Fruit fly (Drosophila melanogaster) whole organism, embryonic: ENCODE measurements around the gene HINT1.

ENCODE experiments used
- Atf-2 ChIP-seq: fragments of 200-800 bp; sonication (Bioruptor generic); optimal IDR thresholded peaks from 2 replicates; lab custom pipeline; 2016; ENCODE audit warnings: missing biosample characterization, missing genetic modification characterization
- BEAF-32 ChIP-seq: fragments of 200-800 bp; sonication (Bioruptor generic); optimal IDR thresholded peaks from 3 replicates; lab custom pipeline; 2017; ENCODE audit warnings: missing biosample characterization, missing genetic modification characterization, mild to moderate bottlenecking, moderate library complexity, missing genetic modification reagents
- CG10979 ChIP-seq: fragments of 200-800 bp; sonication (Bioruptor generic); optimal IDR thresholded peaks from 2 replicates; lab custom pipeline; 2018; ENCODE audit warnings: missing biosample characterization, mild to moderate bottlenecking, missing genetic modification characterization, moderate library complexity
- CG11247 ChIP-seq: fragments of 200-800 bp; sonication (Bioruptor generic); IDR thresholded peaks from 2 replicates; pipeline ENCODE4 v1.3.6; 2022; ENCODE audit warnings: missing biosample characterization, missing genetic modification characterization
- CG14050 ChIP-seq: fragments of 200-800 bp; sonication (Bioruptor generic); IDR thresholded peaks from 3 replicates; pipeline ENCODE4 v1.3.6; 2022; ENCODE audit warnings: missing biosample characterization, missing genetic modification characterization
- CG15479 ChIP-seq: fragments of 200-800 bp; sonication (Bioruptor generic); optimal IDR thresholded peaks from 3 replicates; lab custom pipeline; 2019; ENCODE audit warnings: missing biosample characterization, mild to moderate bottlenecking, missing genetic modification characterization, moderate library complexity
- CG15696 ChIP-seq: fragments of 200-800 bp; sonication (Bioruptor generic); optimal IDR thresholded peaks from 2 replicates; lab custom pipeline; 2019; ENCODE audit warnings: missing biosample characterization, mild to moderate bottlenecking, missing genetic modification characterization, moderate library complexity
- CG16815 ChIP-seq: fragments of 200-800 bp; sonication (Bioruptor generic); optimal IDR thresholded peaks from 3 replicates; lab custom pipeline; 2017; ENCODE audit warnings: missing biosample characterization, mild to moderate bottlenecking, missing genetic modification characterization
- CG17829 ChIP-seq: fragments of 200-800 bp; optimal IDR thresholded peaks from 2 replicates; lab custom pipeline; 2019; ENCODE audit warnings: missing biosample characterization, mild to moderate bottlenecking, missing genetic modification characterization, moderate library complexity
- CG2202 ChIP-seq: fragments of 200-800 bp; sonication (Bioruptor generic); optimal IDR thresholded peaks from 2 replicates; lab custom pipeline; 2018; ENCODE audit warnings: missing biosample characterization, mild to moderate bottlenecking, missing genetic modification characterization
- CG3163 ChIP-seq: fragments of 200-800 bp; sonication (Bioruptor generic); optimal IDR thresholded peaks from 3 replicates; lab custom pipeline; 2016; ENCODE audit warnings: missing biosample characterization, missing genetic modification characterization
- CG32532 ChIP-seq: fragments of 200-800 bp; sonication (Bioruptor generic); IDR thresholded peaks from 2 replicates; pipeline ENCODE4 v1.3.6; 2022; ENCODE audit warnings: missing biosample characterization, missing genetic modification characterization
- CG34224 ChIP-seq: fragments of 200-800 bp; sonication (Bioruptor generic); IDR thresholded peaks from 3 replicates; pipeline ENCODE4 v1.3.6; 2022; ENCODE audit warnings: missing biosample characterization, missing genetic modification characterization; ENCODE audit not compliant: partially characterized antibody
- CG3838 ChIP-seq: fragments of 200-800 bp; sonication (Bioruptor generic); optimal IDR thresholded peaks from 3 replicates; lab custom pipeline; 2016; ENCODE audit warnings: missing biosample characterization, missing genetic modification characterization
- CG43689 ChIP-seq: fragments of 200-800 bp; sonication (Bioruptor generic); IDR thresholded peaks from 2 replicates; pipeline ENCODE4 v1.3.6; 2022; ENCODE audit warnings: missing biosample characterization, missing genetic modification characterization
- CG7271 ChIP-seq: fragments of 200-800 bp; sonication (Bioruptor generic); optimal IDR thresholded peaks from 2 replicates; lab custom pipeline; 2018; ENCODE audit warnings: missing biosample characterization, mild to moderate bottlenecking, missing genetic modification characterization, moderate library complexity
- CG8478 ChIP-seq: fragments of >200 bp; optimal IDR thresholded peaks from 2 replicates; lab custom pipeline; 2018
- CHES-1-like ChIP-seq: fragments of 200-800 bp; sonication (Bioruptor generic); optimal IDR thresholded peaks from 2 replicates; lab custom pipeline; 2016; ENCODE audit warnings: missing biosample characterization, missing genetic modification characterization
- CTCF ChIP-seq: fragments of 200-800 bp; sonication (Bioruptor generic); optimal IDR thresholded peaks from 2 replicates; lab custom pipeline; 2017; ENCODE audit warnings: missing biosample characterization, mild to moderate bottlenecking, missing genetic modification characterization, moderate library complexity
- Chrac-16 ChIP-seq: fragments of 200-800 bp; sonication (Bioruptor generic); optimal IDR thresholded peaks from 3 replicates; lab custom pipeline; 2016; ENCODE audit warnings: missing biosample characterization, missing genetic modification characterization
- Dip3 ChIP-seq: fragments of 200-800 bp; sonication (Bioruptor generic); optimal IDR thresholded peaks from 3 replicates; lab custom pipeline; 2016; ENCODE audit warnings: missing biosample characterization, missing genetic modification characterization
- H15 ChIP-seq: fragments of 200-800 bp; sonication (Bioruptor generic); IDR thresholded peaks from 3 replicates; pipeline ENCODE4 v1.3.6; 2022; ENCODE audit warnings: missing biosample characterization, missing genetic modification characterization
- HLH3B ChIP-seq: fragments of 200-800 bp; sonication (Bioruptor generic); IDR thresholded peaks from 2 replicates; pipeline ENCODE4 v1.3.6; 2022; ENCODE audit warnings: missing biosample characterization, missing genetic modification characterization
- Hr39 ChIP-seq: fragments of >200 bp; optimal IDR thresholded peaks from 2 replicates; lab custom pipeline; 2017
- MBD-R2 ChIP-seq: fragments of 200-800 bp; sonication (Bioruptor generic); IDR thresholded peaks from 2 replicates; pipeline ENCODE4 v1.3.6; 2022; ENCODE audit warnings: missing biosample characterization, missing genetic modification characterization
- Nf-YB ChIP-seq: fragments of 200-800 bp; sonication (Bioruptor generic); optimal IDR thresholded peaks from 3 replicates; lab custom pipeline; 2019; ENCODE audit warnings: missing biosample characterization, mild to moderate bottlenecking, missing genetic modification characterization, moderate library complexity
- Nf-YC ChIP-seq: fragments of 200-800 bp; optimal IDR thresholded peaks from 3 replicates; lab custom pipeline; 2019; ENCODE audit warnings: missing biosample characterization, mild to moderate bottlenecking, missing genetic modification characterization, moderate library complexity
- Oaz ChIP-seq: fragments of 200-800 bp; sonication (Bioruptor generic); IDR thresholded peaks from 2 replicates; pipeline ENCODE4 v1.3.6; 2022; ENCODE audit warnings: missing biosample characterization, missing genetic modification characterization
- Ptx1 ChIP-seq: fragments of 200-800 bp; sonication (Bioruptor generic); IDR thresholded peaks from 2 replicates; pipeline ENCODE4 v1.3.6; 2022; ENCODE audit warnings: missing biosample characterization, missing genetic modification characterization
- Six4 ChIP-seq: fragments of 200-800 bp; sonication (Bioruptor generic); optimal IDR thresholded peaks from 2 replicates; lab custom pipeline; 2016; ENCODE audit warnings: missing biosample characterization, missing genetic modification characterization
- Trl ChIP-seq, 3 experiments: fragments of >200 bp in 2 of 3; fragments of 200-800 bp in 1 of 3; sonication (Bioruptor generic) in 1 of 3; optimal IDR thresholded peaks; 2 replicates in 1 of 3; 3 replicates in 2 of 3; lab custom pipeline; 2016 to 2017; ENCODE audit warnings: missing biosample characterization in 1 of 3, missing genetic modification characterization in 1 of 3
- bsh ChIP-seq, 2 experiments: fragments of 200-800 bp; sonication (Bioruptor generic); optimal IDR thresholded peaks; 2 replicates each; lab custom pipeline; 2017 to 2018; ENCODE audit warnings: mild to moderate bottlenecking in 2 of 2, missing biosample characterization in 2 of 2, missing genetic modification characterization in 2 of 2, moderate library complexity in 1 of 2
- croc ChIP-seq: fragments of 200-800 bp; sonication (Bioruptor generic); conservative IDR thresholded peaks from 3 replicates; pipeline ENCODE4 v1.3.6; 2022; ENCODE audit warnings: missing biosample characterization, missing genetic modification characterization
- gem ChIP-seq: fragments of 200-800 bp; sonication (Bioruptor generic); optimal IDR thresholded peaks from 2 replicates; lab custom pipeline; 2019; ENCODE audit warnings: missing biosample characterization, mild to moderate bottlenecking, missing genetic modification characterization, moderate library complexity
- hbn ChIP-seq: fragments of 200-800 bp; sonication (Bioruptor generic); IDR thresholded peaks from 2 replicates; pipeline ENCODE4 v1.3.6; 2022; ENCODE audit warnings: missing biosample characterization, missing genetic modification characterization; ENCODE audit not compliant: partially characterized antibody
- jing ChIP-seq: fragments of 200-800 bp; sonication (Bioruptor generic); optimal IDR thresholded peaks from 2 replicates; lab custom pipeline; 2018; ENCODE audit warnings: missing biosample characterization, mild to moderate bottlenecking, missing genetic modification characterization
- lbe ChIP-seq: fragments of 200-800 bp; sonication (Bioruptor generic); optimal IDR thresholded peaks from 2 replicates; lab custom pipeline; 2016; ENCODE audit warnings: missing biosample characterization, mild to moderate bottlenecking, missing genetic modification characterization
- lilli ChIP-seq: fragments of 200-800 bp; sonication (Bioruptor generic); optimal IDR thresholded peaks from 3 replicates; lab custom pipeline; 2016; ENCODE audit warnings: missing biosample characterization, missing genetic modification characterization
- nau ChIP-seq: fragments of 200-800 bp; sonication (Bioruptor generic); optimal IDR thresholded peaks from 3 replicates; lab custom pipeline; 2017; ENCODE audit warnings: missing biosample characterization, mild to moderate bottlenecking, missing genetic modification characterization, missing genetic modification reagents
- nerfin-2 ChIP-seq: fragments of 200-800 bp; sonication (Bioruptor generic); IDR thresholded peaks from 2 replicates; pipeline ENCODE4 v1.3.6; 2022; ENCODE audit warnings: missing biosample characterization, missing genetic modification characterization; ENCODE audit not compliant: partially characterized antibody
- nom ChIP-seq: fragments of 200-800 bp; sonication (Bioruptor generic); optimal IDR thresholded peaks from 2 replicates; lab custom pipeline; 2017; ENCODE audit warnings: missing biosample characterization, missing genetic modification characterization, mild to moderate bottlenecking, moderate library complexity, missing genetic modification reagents
- pb ChIP-seq: fragments of 200-800 bp; sonication (Bioruptor generic); optimal IDR thresholded peaks from 3 replicates; lab custom pipeline; 2016; ENCODE audit warnings: missing biosample characterization, missing genetic modification characterization
- pfk ChIP-seq: fragments of 200-800 bp; sonication (Bioruptor generic); optimal IDR thresholded peaks from 2 replicates; lab custom pipeline; 2018; ENCODE audit warnings: missing biosample characterization, mild to moderate bottlenecking, missing genetic modification characterization, moderate library complexity
- pros ChIP-seq: fragments of 200-800 bp; sonication (Bioruptor generic); optimal IDR thresholded peaks from 3 replicates; lab custom pipeline; 2019; ENCODE audit warnings: missing biosample characterization, mild to moderate bottlenecking, missing genetic modification characterization, moderate library complexity
- sisA ChIP-seq: fragments of 200-800 bp; sonication (Bioruptor generic); IDR thresholded peaks from 2 replicates; pipeline ENCODE4 v1.3.6; 2022; ENCODE audit warnings: missing biosample characterization, missing genetic modification characterization
- sug ChIP-seq: fragments of 200-800 bp; optimal IDR thresholded peaks from 2 replicates; lab custom pipeline; 2019; ENCODE audit warnings: missing biosample characterization, mild to moderate bottlenecking, missing genetic modification characterization, moderate library complexity
- tll ChIP-seq, 2 experiments: fragments of 200-800 bp in 1 of 2; fragments of >200 bp in 1 of 2; sonication (Bioruptor generic) in 1 of 2; optimal IDR thresholded peaks; 2 replicates each; lab custom pipeline; 2017 to 2019; ENCODE audit warnings: missing biosample characterization in 2 of 2, missing genetic modification characterization in 2 of 2, mild to moderate bottlenecking in 1 of 2, moderate library complexity in 1 of 2
- wor ChIP-seq: fragments of 200-800 bp; sonication (Bioruptor generic); IDR thresholded peaks from 2 replicates; pipeline ENCODE4 v1.3.6; 2022; ENCODE audit warnings: missing biosample characterization, missing genetic modification characterization
- yki ChIP-seq: fragments of >200 bp; optimal IDR thresholded peaks from 3 replicates; lab custom pipeline; 2018
- zfh2 ChIP-seq: fragments of 200-800 bp; sonication (Bioruptor generic); optimal IDR thresholded peaks from 2 replicates; lab custom pipeline; 2016; ENCODE audit warnings: missing biosample characterization, missing genetic modification characterization

The HINT1 gene

dm6 chr2L:2754437-2755322 is 15.3 kb upstream of the HINT1 start (continued):
- TF ChIP-seq Hr39 (lab: Kevin White, UChicago) (no peak), Chrac-16 (GFP tag; lab: Kevin White, UChicago) (peak; percentile 10), CG8478 (no peak), Oaz (no peak), croc (no peak; the same call in 2 of the 3 replicates), yki (lab: Kevin White, UChicago) (peak; percentile 90), tll (GFP tag; optimal IDR thresholded peaks at IDR 0.05; lab: Kevin White, UChicago) (peak in 1 of 2 experiments; percentile 67), Nf-YC (tag; lab: Kevin White, UChicago) (peak; percentile 58), CG3838 (GFP tag; lab: Kevin White, UChicago) (no peak), CG16815 (peak; percentile 41), CHES-1-like (GFP tag; lab: Kevin White, UChicago) (peak; percentile 89), sisA (no peak), Nf-YB (peak; percentile 54), wor (GFP tag; lab: Robert Waterston, UW) (no peak), jing (GFP tag; lab: Kevin White, UChicago) (peak; percentile 8), nerfin-2 (GFP tag; lab: Robert Waterston, UW) (no peak), HLH3B (GFP tag; lab: Robert Waterston, UW) (no peak), CG11247 (GFP tag; lab: Robert Waterston, UW) (no peak), hbn (no peak), CTCF (GFP tag; lab: Kevin White, UChicago) (peak; percentile 41), sug (peak; percentile 65), CG15696 (tag; lab: Kevin White, UChicago) (peak; percentile 66), BEAF-32 (GFP tag; lab: Kevin White, UChicago) (no peak), Atf-2 (GFP tag; lab: Kevin White, UChicago) (peak; percentile 66)

DNA sequence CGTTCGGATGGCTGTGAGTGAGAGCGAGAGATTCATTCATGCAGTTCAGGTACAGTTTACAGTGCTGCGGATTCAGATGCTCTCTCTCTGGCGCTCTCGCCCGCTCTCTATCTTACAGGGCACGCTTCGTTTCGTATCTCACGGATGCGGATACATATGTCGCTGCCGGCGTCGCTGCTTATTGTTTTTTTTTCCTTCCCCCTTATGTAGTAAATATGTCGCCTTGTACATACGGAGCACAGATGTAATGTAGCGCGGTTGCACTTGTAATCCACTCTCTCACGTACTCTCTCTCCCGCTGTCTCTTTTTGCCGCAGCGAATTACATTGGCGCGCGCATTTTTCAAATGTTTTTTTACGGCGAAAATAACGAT is 14.6 kb upstream of the HINT1 start:
- TF ChIP-seq MBD-R2, result no peak
- TF ChIP-seq lilli (GFP tag; lab: Kevin White, UChicago), result no peak
- no peak for TF ChIP-seq CG34224
- TF ChIP-seq bsh (GFP tag; optimal IDR thresholded peaks at IDR 0.05; lab: Kevin White, UChicago), result peak in 1 of 2 experiments; percentile 26
- TF ChIP-seq zfh2 (GFP tag; lab: Kevin White, UChicago), result no peak
- TF ChIP-seq CG17829 (tag; lab: Kevin White, UChicago), result no peak
- TF ChIP-seq pros (GFP tag; lab: Kevin White, UChicago), result peak; percentile 86
- no peak for TF ChIP-seq CG32532 (GFP tag; lab: Robert Waterston, UW)
- peak; percentile 84 for TF ChIP-seq lbe
- TF ChIP-seq CG7271 (tag; lab: Kevin White, UChicago), result no peak
- TF ChIP-seq CG2202 (tag; lab: Kevin White, UChicago), result no peak
- no peak for TF ChIP-seq pfk (GFP tag; lab: Kevin White, UChicago)
- TF ChIP-seq Trl (optimal IDR thresholded peaks at IDR 0.05; lab: Kevin White, UChicago), result peak; percentile 98 to 100
- peak; percentile 73 for TF ChIP-seq Trl (GFP tag; optimal IDR thresholded peaks at IDR 0.05; lab: Kevin White, UChicago)
- no peak for TF ChIP-seq CHES-1-like (GFP tag; lab: Kevin White, UChicago)
- TF ChIP-seq Ptx1, result no peak
- TF ChIP-seq CG3163 (GFP tag; lab: Kevin White, UChicago), result no peak
- TF ChIP-seq Nf-YB, result no peak
- no peak for TF ChIP-seq CG14050 (GFP tag; lab: Robert Waterston, UW)
- no peak for TF ChIP-seq CG10979
- no peak for TF ChIP-seq Dip3
- no peak for TF ChIP-seq gem
- peak; percentile 95 for TF ChIP-seq nom (GFP tag; lab: Kevin White, UChicago)
- no peak for TF ChIP-seq nau (GFP tag; lab: Kevin White, UChicago)
- TF ChIP-seq CG15479 (GFP tag; lab: Kevin White, UChicago), result peak; percentile 22
- TF ChIP-seq H15 (GFP tag; lab: Robert Waterston, UW), result no peak
- no peak for TF ChIP-seq CG43689
- TF ChIP-seq wor (GFP tag; lab: Robert Waterston, UW), result no peak
- TF ChIP-seq pb, result no peak
- TF ChIP-seq Six4, result no peak
